Fruit fly (Drosophila melanogaster) whole organism, prepupa: ENCODE results near the gene GCS2alpha.

Experiments used
- Blimp-1 ChIP-seq: fragments of 200-800 bp; sonication (Bioruptor generic); optimal IDR thresholded peaks from 3 replicates; lab custom pipeline; 2017; ENCODE audit warnings: missing biosample characterization, missing genetic modification characterization, mild to moderate bottlenecking, moderate library complexity, missing genetic modification reagents
- CG3919 ChIP-seq: fragments of 200-800 bp; sonication (Bioruptor generic); optimal IDR thresholded peaks from 3 replicates; lab custom pipeline; 2016; ENCODE audit warnings: missing biosample characterization, missing genetic modification characterization
- CG6854 ChIP-seq: fragments of 200-800 bp; sonication (Bioruptor generic); optimal IDR thresholded peaks from 2 replicates; lab custom pipeline; 2017; ENCODE audit warnings: missing biosample characterization, mild to moderate bottlenecking, missing genetic modification characterization
- Ets96B ChIP-seq: fragments of 200-800 bp; optimal IDR thresholded peaks from 2 replicates; lab custom pipeline; 2019; ENCODE audit warnings: missing biosample characterization, mild to moderate bottlenecking, missing genetic modification characterization, moderate library complexity
- Hr4 ChIP-seq: fragments of 200-800 bp; sonication (Bioruptor generic); optimal IDR thresholded peaks from 3 replicates; lab custom pipeline; 2016; ENCODE audit warnings: missing biosample characterization, missing genetic modification characterization
- OdsH ChIP-seq: fragments of 200-800 bp; sonication (Bioruptor generic); optimal IDR thresholded peaks from 3 replicates; lab custom pipeline; 2016; ENCODE audit warnings: missing biosample characterization, missing genetic modification characterization
- Sox15 ChIP-seq: fragments of 200-800 bp; sonication (Bioruptor generic); optimal IDR thresholded peaks from 3 replicates; lab custom pipeline; 2016; ENCODE audit warnings: missing biosample characterization, missing genetic modification characterization
- fd85E ChIP-seq: fragments of 200-800 bp; sonication (Bioruptor generic); optimal IDR thresholded peaks from 3 replicates; lab custom pipeline; 2016; ENCODE audit warnings: missing biosample characterization, missing genetic modification characterization

dm6 chrX:21632852-21633251 is 27.8 kb upstream of the GCS2alpha start:
- no peak for TF ChIP-seq fd85E (GFP tag; lab: Kevin White, UChicago)
- TF ChIP-seq Ets96B (tag; lab: Kevin White, UChicago): no peak
- no peak for TF ChIP-seq OdsH (GFP tag; lab: Kevin White, UChicago)
- no peak for TF ChIP-seq CG3919 (GFP tag; lab: Kevin White, UChicago)
- TF ChIP-seq Sox15 (GFP tag; lab: Kevin White, UChicago): no peak
- TF ChIP-seq Hr4: no peak
- TF ChIP-seq Blimp-1: no peak
- no peak for TF ChIP-seq CG6854 (GFP tag; lab: Kevin White, UChicago)
